Worm (Caenorhabditis elegans) whole organism, L4 larva: Measurements from ENCODE around the gene smk-1.

ENCODE experiments used
- F49E8.2 ChIP-seq: sonication (generic microtip); optimal IDR thresholded peaks from 2 replicates; lab custom pipeline; 2016; ENCODE audit warnings: missing compliant biosample characterization, mild to moderate bottlenecking, missing genetic modification characterization, borderline replicate concordance
- R02D3.7 ChIP-seq: fragments of 150-350 bp; sonication (generic microtip); optimal IDR thresholded peaks from 3 replicates; lab custom pipeline; 2014; ENCODE audit warnings: missing biosample characterization, missing genetic modification characterization
- Y105C5A.15 ChIP-seq: fragments of 200-800 bp; sonication (Bioruptor generic); IDR thresholded peaks from 2 replicates; pipeline ENCODE4 v1.3.6; 2022; ENCODE audit warnings: missing genetic modification characterization, missing compliant biosample characterization
- aha-1 ChIP-seq: fragments of 150-350 bp; peaks from one replicate; lab custom pipeline; 2014; ENCODE audit warnings: missing biosample characterization, missing genetic modification characterization
- ama-1 ChIP-seq: fragments of 150-350 bp; optimal IDR thresholded peaks from 2 replicates; lab custom pipeline; 2014; ENCODE audit warnings: inconsistent platforms, mixed read lengths
- ceh-20 ChIP-seq: fragments of 200-800 bp; sonication (Bioruptor generic); IDR thresholded peaks from 2 replicates; pipeline ENCODE4 v1.3.6; 2022; ENCODE audit warnings: missing genetic modification reagents, missing genetic modification characterization, missing compliant biosample characterization
- ceh-32 ChIP-seq: sonication (generic microtip); optimal IDR thresholded peaks from 2 replicates; lab custom pipeline; 2016; ENCODE audit warnings: mild to moderate bottlenecking, missing genetic modification characterization, missing compliant biosample characterization; ENCODE audit not compliant: poor library complexity
- ceh-44 ChIP-seq: fragments of 200-800 bp; sonication (Bioruptor generic); IDR thresholded peaks from 2 replicates; pipeline ENCODE4 v1.3.6; 2022; ENCODE audit warnings: missing genetic modification reagents, missing genetic modification characterization, missing compliant biosample characterization
- ceh-82 ChIP-seq: sonication (generic microtip); optimal IDR thresholded peaks from 2 replicates; lab custom pipeline; 2017; ENCODE audit warnings: missing biosample characterization, missing genetic modification characterization
- ctbp-1 ChIP-seq: fragments of 200-800 bp; sonication (Bioruptor generic); IDR thresholded peaks from 2 replicates; pipeline ENCODE4 v1.3.6; 2022; ENCODE audit warnings: missing genetic modification reagents, missing genetic modification characterization, missing compliant biosample characterization
- daf-16 ChIP-seq, 3 experiments: sonication (generic microtip); optimal IDR thresholded peaks; 2 replicates each; lab custom pipeline; 2016 to 2017; ENCODE audit warnings: missing genetic modification characterization in 3 of 3, missing genetic modification reagents in 3 of 3, mild to moderate bottlenecking in 2 of 3, missing compliant biosample characterization in 2 of 3, missing biosample characterization in 1 of 3, moderate library complexity in 1 of 3
- dmd-6 ChIP-seq: fragments of 200-800 bp; sonication (Bioruptor generic); IDR thresholded peaks from 2 replicates; pipeline ENCODE4 v1.3.6; 2022; ENCODE audit warnings: missing genetic modification reagents, missing genetic modification characterization, missing compliant biosample characterization
- dmd-9 ChIP-seq: fragments of 200-800 bp; sonication (Bioruptor generic); IDR thresholded peaks from 2 replicates; pipeline ENCODE4 v1.3.6; 2022; ENCODE audit warnings: missing genetic modification reagents, missing genetic modification characterization, missing compliant biosample characterization
- dve-1 ChIP-seq: sonication (generic microtip); optimal IDR thresholded peaks from 2 replicates; lab custom pipeline; 2017; ENCODE audit warnings: antibody characterized with exemption, mild to moderate bottlenecking, missing genetic modification characterization, missing compliant biosample characterization; ENCODE audit not compliant: insufficient read depth
- egl-27 ChIP-seq: sonication (generic microtip); optimal IDR thresholded peaks from 3 replicates; lab custom pipeline; 2017; ENCODE audit warnings: missing biosample characterization, missing genetic modification reagents, missing genetic modification characterization
- egl-43 ChIP-seq: fragments of 200-800 bp; sonication (Bioruptor generic); IDR thresholded peaks from 2 replicates; pipeline ENCODE4 v1.3.6; 2022; ENCODE audit warnings: missing genetic modification reagents, missing genetic modification characterization, missing compliant biosample characterization
- hlh-11 ChIP-seq: fragments of 200-800 bp; sonication (Bioruptor generic); optimal IDR thresholded peaks from 2 replicates; lab custom pipeline; 2018; ENCODE audit warnings: mild to moderate bottlenecking, missing genetic modification characterization, missing compliant biosample characterization
- hmg-1.1 ChIP-seq: fragments of 200-800 bp; sonication (Bioruptor generic); IDR thresholded peaks from 2 replicates; pipeline ENCODE4 v1.3.6; 2022; ENCODE audit warnings: missing genetic modification reagents, missing genetic modification characterization, missing compliant biosample characterization
- madf-9 ChIP-seq: fragments of 200-800 bp; sonication (Bioruptor generic); conservative IDR thresholded peaks from 2 replicates; pipeline ENCODE4 v1.3.6; 2022; ENCODE audit warnings: missing genetic modification reagents, missing genetic modification characterization, missing compliant biosample characterization
- mdt-29 ChIP-seq: fragments of 200-800 bp; sonication (Bioruptor generic); IDR thresholded peaks from 2 replicates; pipeline ENCODE4 v1.3.6; 2022; ENCODE audit warnings: missing genetic modification reagents, missing genetic modification characterization, missing compliant biosample characterization
- mep-1 ChIP-seq: fragments of 150-350 bp; sonication (generic microtip); optimal IDR thresholded peaks from 3 replicates; lab custom pipeline; 2014; ENCODE audit warnings: missing biosample characterization, missing genetic modification characterization
- mes-2 ChIP-seq: sonication (generic microtip); optimal IDR thresholded peaks from 2 replicates; lab custom pipeline; 2016; ENCODE audit warnings: missing genotype, mild to moderate bottlenecking, missing genetic modification characterization, missing compliant biosample characterization; ENCODE audit not compliant: poor library complexity, severe bottlenecking
- nhr-28 ChIP-seq: fragments of 150-350 bp; optimal IDR thresholded peaks from 2 replicates; lab custom pipeline; 2014; ENCODE audit warnings: missing biosample characterization, missing genetic modification characterization
- nhr-42 ChIP-seq: fragments of 200-800 bp; sonication (Bioruptor generic); IDR thresholded peaks from 2 replicates; pipeline ENCODE4 v1.3.6; 2022; ENCODE audit warnings: missing genetic modification characterization, missing compliant biosample characterization
- nhr-48 ChIP-seq: sonication (generic microtip); optimal IDR thresholded peaks from 2 replicates; lab custom pipeline; 2016; ENCODE audit warnings: mild to moderate bottlenecking, missing genetic modification characterization, missing compliant biosample characterization
- pqm-1 ChIP-seq: sonication (generic microtip); optimal IDR thresholded peaks from 2 replicates; lab custom pipeline; 2017; ENCODE audit warnings: missing biosample characterization, missing genetic modification characterization
- saeg-2 ChIP-seq: fragments of 200-800 bp; sonication (Bioruptor generic); IDR thresholded peaks from 2 replicates; pipeline ENCODE4 v1.3.6; 2022; ENCODE audit warnings: missing genetic modification reagents, missing genetic modification characterization, missing compliant biosample characterization
- set-16 ChIP-seq: fragments of 200-800 bp; sonication (Bioruptor generic); IDR thresholded peaks from 2 replicates; pipeline ENCODE4 v1.3.6; 2022; ENCODE audit warnings: missing genetic modification reagents, missing genetic modification characterization, missing compliant biosample characterization
- snpc-1.2 ChIP-seq: fragments of 200-800 bp; sonication (Bioruptor generic); IDR thresholded peaks from 2 replicates; pipeline ENCODE4 v1.3.6; 2022; ENCODE audit warnings: missing genetic modification reagents, missing genetic modification characterization, missing compliant biosample characterization
- spr-3 ChIP-seq: fragments of 200-800 bp; sonication (Bioruptor generic); optimal IDR thresholded peaks from 2 replicates; lab custom pipeline; 2018; ENCODE audit warnings: mild to moderate bottlenecking, missing genetic modification characterization, missing compliant biosample characterization
- zag-1 ChIP-seq: fragments of 150-350 bp; optimal IDR thresholded peaks from 2 replicates; lab custom pipeline; 2014; ENCODE audit warnings: missing biosample characterization, missing genetic modification characterization
- zfp-2 ChIP-seq: sonication (generic microtip); optimal IDR thresholded peaks from 2 replicates; lab custom pipeline; 2016; ENCODE audit warnings: mild to moderate bottlenecking, missing genetic modification characterization, missing compliant biosample characterization
- zip-2 ChIP-seq: fragments of 150-350 bp; optimal IDR thresholded peaks from 2 replicates; lab custom pipeline; 2014; ENCODE audit warnings: missing biosample characterization, missing genetic modification characterization
- ztf-11 ChIP-seq: fragments of 150-350 bp; optimal IDR thresholded peaks from 2 replicates; lab custom pipeline; 2014; ENCODE audit warnings: missing biosample characterization, missing genetic modification characterization

Gene smk-1

DNA sequence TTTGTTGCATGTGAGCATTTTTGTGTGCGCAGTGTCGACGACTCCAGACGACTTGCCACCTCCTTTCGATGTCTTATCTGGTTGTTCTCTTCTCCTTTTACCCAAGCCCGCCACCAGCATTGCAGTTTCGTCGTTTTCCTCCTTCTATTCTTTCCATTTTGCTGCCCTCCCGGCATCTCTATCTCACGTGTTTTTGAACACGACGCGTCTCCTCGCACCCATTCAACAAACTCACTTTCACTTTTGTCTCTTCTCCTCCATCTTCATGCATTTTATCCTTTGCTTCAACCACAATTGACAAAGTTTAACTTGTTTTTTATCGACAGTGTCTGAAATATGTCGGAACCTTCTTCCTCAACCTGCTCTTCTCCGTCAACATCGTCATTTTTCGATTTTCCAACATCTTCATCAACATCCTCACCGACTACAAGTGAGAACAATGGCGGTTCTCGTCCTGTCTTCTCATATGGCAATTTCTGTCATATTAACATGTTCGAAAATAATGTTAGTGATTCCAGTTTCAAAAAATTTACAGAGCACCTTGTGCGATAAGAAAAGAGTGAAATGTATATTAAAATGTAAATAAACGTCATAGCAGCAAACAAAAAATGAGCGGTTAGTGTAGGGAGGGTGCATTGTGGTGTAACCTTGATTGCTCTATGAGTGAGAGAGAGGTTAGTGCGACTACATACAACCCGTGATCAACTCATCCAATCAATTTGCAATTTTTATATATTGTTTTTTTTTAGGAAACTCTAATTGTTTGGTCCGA lies 3.2 kb downstream of the smk-1 start, which contains the start of gene fip-4 (continued):
- TF ChIP-seq hmg-1.1, result peak; percentile 48
- TF ChIP-seq pqm-1 (tag; lab: Kevin White, UChicago), result peak; percentile 11
- TF ChIP-seq ztf-11, result no peak
- no peak for TF ChIP-seq saeg-2 (GFP tag; lab: Robert Waterston, UW)
- no peak for TF ChIP-seq mdt-29
- no peak for TF ChIP-seq set-16

DNA sequence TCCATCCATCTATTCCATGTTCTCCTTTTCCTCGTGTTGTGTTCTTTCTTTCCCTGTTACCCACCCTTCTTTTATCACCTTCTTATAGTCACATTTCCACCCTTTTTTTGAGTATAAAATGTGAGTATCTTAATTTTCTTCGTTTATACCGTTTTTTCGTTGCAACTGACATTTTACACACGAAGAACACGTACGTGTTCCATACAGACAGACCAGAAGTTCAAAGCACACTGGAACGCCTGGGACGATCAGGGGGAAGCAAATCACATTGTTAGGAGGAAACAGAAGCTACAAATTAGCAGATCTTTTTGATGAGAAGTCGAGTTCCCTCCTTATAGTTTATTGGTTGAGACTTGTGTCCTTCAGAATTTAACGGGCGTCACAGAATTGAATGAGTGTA lies 8.1 kb downstream of the smk-1 start:
- TF ChIP-seq dve-1 (no peak), dmd-9 (no peak), zip-2 (tag; lab: Kevin White, UChicago) (no peak), nhr-42 (GFP tag; lab: Robert Waterston, UW) (no peak), ceh-44 (0 out of 2 replicates have a peak, but pooled peaks have one; percentile 10), daf-16 (GFP tag; optimal IDR thresholded peaks at IDR 0.05; lab: Kevin White, UChicago) (no peak), daf-16 (tag; optimal IDR thresholded peaks at IDR 0.05; lab: Kevin White, UChicago) (peak; percentile 9), mep-1 (tag; lab: Kevin White, UChicago) (peak; percentile 15), egl-27 (no peak), aha-1 (peak; percentile 77), ctbp-1 (GFP tag; lab: Robert Waterston, UW) (0 out of 2 replicates have a peak, but pooled peaks have one; percentile 7), snpc-1.2 (GFP tag; lab: Robert Waterston, UW) (no peak), mes-2 (peak; percentile 21), hmg-1.1 (0 out of 2 replicates have a peak, but pooled peaks have one; percentile 20), zfp-2 (tag; lab: Kevin White, UChicago) (no peak), nhr-48 (tag; lab: Kevin White, UChicago) (peak; percentile 19), ama-1 (lab: Kevin White, UChicago) (peak; percentile 68)

DNA sequence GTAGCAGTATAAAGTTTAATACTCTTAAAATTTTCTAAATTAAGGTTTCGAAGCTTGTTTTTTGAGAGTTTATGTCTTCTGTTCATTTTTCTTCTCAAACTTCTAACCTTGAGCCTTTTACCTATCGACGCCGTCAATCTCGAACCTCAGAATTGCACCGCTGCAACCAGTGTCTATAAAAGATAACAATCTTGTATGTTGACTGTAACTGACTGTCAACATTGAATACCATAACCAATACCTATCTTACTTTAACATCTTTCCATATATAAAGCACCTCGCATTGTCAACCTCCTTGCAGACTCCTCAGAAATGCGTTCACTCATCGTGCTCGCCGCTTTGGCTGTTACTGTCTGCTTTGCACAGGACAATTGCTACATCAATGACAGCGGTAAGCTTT lies 11.1 kb downstream of the smk-1 start, which contains the start of gene grd-5:
grd-5 (plus strand) TSS at position 295 of the 400 bp plus-strand sequence.
- TF ChIP-seq pqm-1 (tag; lab: Kevin White, UChicago) (no peak), aha-1 (peak; percentile 79), madf-9 (GFP tag; lab: Robert Waterston, UW) (no peak)

DNA sequence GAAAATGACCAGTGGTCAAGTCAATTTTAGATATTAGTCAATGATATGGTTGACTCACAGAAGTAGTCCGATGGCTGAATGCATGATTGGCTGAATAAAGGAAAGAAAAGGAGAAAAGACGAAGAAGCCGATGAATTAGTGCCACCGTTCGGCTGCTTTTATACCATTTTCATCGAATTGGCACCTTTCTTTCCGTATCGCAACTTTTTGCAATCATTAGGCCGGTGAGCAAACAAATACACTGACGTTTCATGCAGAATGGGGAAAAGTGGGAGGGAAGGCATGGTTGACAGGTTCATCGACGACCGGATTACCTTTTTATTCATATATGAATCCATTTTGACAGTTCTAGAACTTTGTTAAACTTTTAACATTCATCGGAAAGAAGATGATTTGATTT lies 13.6 kb downstream of the smk-1 start, which contains the start of gene idpc-2:
idpc-2 (minus strand) TSS at position 101 of the 400 bp plus-strand sequence.
- TF ChIP-seq F49E8.2 (tag; lab: Kevin White, UChicago) (no peak), zag-1 (no peak), dmd-6 (no peak), ceh-44 (no peak), ceh-20 (GFP tag; lab: Robert Waterston, UW) (no peak), ceh-32 (no peak), spr-3 (no peak), R02D3.7 (tag; lab: Kevin White, UChicago) (no peak), nhr-28 (no peak), Y105C5A.15 (GFP tag; lab: Robert Waterston, UW) (no peak), ceh-82 (no peak), hmg-1.1 (no peak), hlh-11 (tag; lab: Kevin White, UChicago) (no peak), egl-43 (GFP tag; lab: Robert Waterston, UW) (no peak)
